Worm (Caenorhabditis elegans) whole organism, dauer: Measurements from ENCODE around the gene asp-19.

Source experiments
- unc-62 ChIP-seq: sonication (generic microtip); optimal IDR thresholded peaks from 2 replicates; lab custom pipeline; 2017; ENCODE audit warnings: missing biosample characterization, missing genetic modification reagents, missing genetic modification characterization

Gene asp-19

ce11 chrV:18705319-18706062 is 23.7 kb downstream of the asp-19 start:
- TF ChIP-seq unc-62 (GFP tag; lab: Kevin White, UChicago): no peak

- TF ChIP-seq unc-62 (GFP tag; lab: Kevin White, UChicago): no peak
These were observed 27.9 kb downstream of the asp-19 start, which contains the start of gene Y69H2.9 for ce11 chrV:18701306-18701705. TSS of gene Y69H2.9 (plus strand) at chrV:18701538.

- TF ChIP-seq unc-62 (GFP tag; lab: Kevin White, UChicago): no peak
These were observed 29.8 kb downstream of the asp-19 start, which contains the start of gene nhr-241 for ce11 chrV:18699326-18699725. TSS of gene nhr-241 (plus strand) at chrV:18699451.

- TF ChIP-seq unc-62 (GFP tag; lab: Kevin White, UChicago): no peak
These were observed 33.7 kb downstream of the asp-19 start for ce11 chrV:18695469-18695868.

ce11 chrV:18689681-18690080 is 39.5 kb downstream of the asp-19 start, which contains the start of the genes ubc-19 and Y69H2.7:
TSS of gene ubc-19 (minus strand) at chrV:18689762.
TSS of gene Y69H2.7 (plus strand) at chrV:18689989.
- no peak for TF ChIP-seq unc-62 (GFP tag; lab: Kevin White, UChicago)

- no peak for TF ChIP-seq unc-62 (GFP tag; lab: Kevin White, UChicago)
These were observed 41.8 kb downstream of the asp-19 start for ce11 chrV:18687361-18687760.

ce11 chrV:18684455-18684987 is 44.7 kb downstream of the asp-19 start, which contains the start of gene Y69H2.17:
TSS of gene Y69H2.17 (plus strand) at chrV:18684937.
- TF ChIP-seq unc-62 (GFP tag; lab: Kevin White, UChicago): no peak
